Fruit fly (Drosophila melanogaster) whole organism: ENCODE data around the gene ATPsynB.

Experiments used
- CG8478 ChIP-seq: fragments of >200 bp; optimal IDR thresholded peaks from 2 replicates; lab custom pipeline; 2018; ENCODE audit warnings: inconsistent platforms
- Dll ChIP-seq: fragments of >200 bp; optimal IDR thresholded peaks from 2 replicates; lab custom pipeline; 2017
- EcR ChIP-seq, 2 experiments: fragments of >200 bp; optimal IDR thresholded peaks; 2 replicates each; lab custom pipeline; 2017; ENCODE audit warnings: missing biosample characterization in 2 of 2, missing genetic modification characterization in 2 of 2, missing genetic modification reagents in 2 of 2
- pan ChIP-seq: fragments of >200 bp; optimal IDR thresholded peaks from 2 replicates; lab custom pipeline; 2017
- psq ChIP-seq: fragments of >200 bp; optimal IDR thresholded peaks from 2 replicates; lab custom pipeline; 2017
- usp ChIP-seq: fragments of >200 bp; optimal IDR thresholded peaks from 2 replicates; lab custom pipeline; 2017; ENCODE audit warnings: missing biosample characterization, missing genetic modification characterization, mixed read lengths

Gene ATPsynB

DNA sequence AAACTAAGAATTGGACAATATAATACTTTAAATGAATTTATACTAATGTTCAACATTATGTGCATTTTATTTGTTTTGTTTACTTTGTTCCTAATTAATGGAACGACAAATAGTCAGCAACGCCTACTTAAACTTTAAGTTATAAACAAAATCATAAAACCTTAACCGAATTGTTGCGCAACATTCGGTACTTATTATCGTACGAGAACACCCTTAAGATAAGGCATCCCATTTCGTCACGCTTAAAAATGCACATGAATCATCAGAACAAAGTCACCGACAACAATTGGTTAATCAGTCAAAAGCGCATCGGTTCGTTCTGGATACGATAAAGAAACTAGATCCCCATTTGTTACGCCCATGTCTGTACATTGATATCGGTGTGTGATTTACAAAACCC is 36.6 kb downstream of the ATPsynB start:
- no peak for TF ChIP-seq psq (lab: Kevin White, UChicago)
- TF ChIP-seq EcR (GFP tag; optimal IDR thresholded peaks at IDR 0.05; lab: Kevin White, UChicago), result no peak
- TF ChIP-seq usp (GFP tag; lab: Kevin White, UChicago), result no peak
- TF ChIP-seq CG8478, result no peak
- TF ChIP-seq pan (lab: Kevin White, UChicago), result no peak
- TF ChIP-seq Dll, result no peak

DNA sequence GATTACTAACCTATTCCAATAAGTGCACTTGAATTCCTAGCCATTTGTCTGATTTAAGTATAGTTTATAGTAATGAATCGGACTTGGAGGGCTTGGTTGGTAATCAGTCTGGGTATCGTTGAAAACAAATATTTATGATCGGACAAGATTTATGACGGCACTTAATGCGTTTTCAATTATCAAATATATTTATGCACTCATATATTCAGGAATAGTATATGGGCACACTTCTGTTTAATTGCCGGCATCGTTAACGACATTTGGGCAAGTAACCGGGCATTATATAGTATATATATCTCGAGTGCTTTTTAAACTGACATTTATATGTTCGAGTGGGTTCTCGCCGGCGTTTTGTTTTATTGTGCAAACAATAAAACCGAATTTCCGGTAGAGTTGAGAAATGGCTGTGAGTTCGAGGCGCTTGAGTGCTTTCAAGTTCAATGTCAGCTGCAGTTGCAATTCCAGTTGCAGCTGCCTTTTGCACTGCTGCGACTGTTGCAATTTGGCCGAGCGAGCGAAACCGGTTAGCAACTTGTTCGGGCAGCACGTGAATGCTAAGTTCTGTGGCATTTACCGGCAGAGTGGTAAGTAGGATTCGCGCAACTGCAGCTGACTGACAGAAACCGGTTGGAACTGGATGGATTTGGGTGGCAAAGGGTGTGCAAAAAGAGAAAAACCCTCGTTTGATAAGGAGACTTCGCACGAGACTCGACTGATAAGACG is 38.0 kb downstream of the ATPsynB start:
- TF ChIP-seq usp (GFP tag; lab: Kevin White, UChicago), result no peak

DNA sequence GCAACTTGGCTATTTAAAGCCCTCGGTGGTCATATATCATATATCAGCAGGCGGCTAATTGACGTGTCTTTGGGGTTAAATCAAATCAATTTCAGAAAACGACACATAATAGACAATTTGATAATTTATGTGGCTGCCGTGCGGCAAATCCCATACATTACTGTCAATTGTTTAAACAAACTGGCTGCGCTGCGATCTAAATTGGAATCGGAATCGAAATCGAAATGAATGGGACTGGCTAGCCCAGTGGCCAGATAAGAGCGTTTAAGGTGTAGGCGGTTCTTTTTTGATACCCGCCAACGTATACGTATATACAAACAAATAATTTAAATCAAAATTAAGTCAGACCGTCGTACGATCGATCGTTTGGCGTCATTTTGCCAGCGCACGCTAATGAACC is 38.6 kb downstream of the ATPsynB start:
- TF ChIP-seq CG8478 (no peak), Dll (no peak), EcR (GFP tag; optimal IDR thresholded peaks at IDR 0.05; lab: Kevin White, UChicago) (no peak), pan (lab: Kevin White, UChicago) (no peak), psq (lab: Kevin White, UChicago) (no peak), usp (GFP tag; lab: Kevin White, UChicago) (no peak)

DNA sequence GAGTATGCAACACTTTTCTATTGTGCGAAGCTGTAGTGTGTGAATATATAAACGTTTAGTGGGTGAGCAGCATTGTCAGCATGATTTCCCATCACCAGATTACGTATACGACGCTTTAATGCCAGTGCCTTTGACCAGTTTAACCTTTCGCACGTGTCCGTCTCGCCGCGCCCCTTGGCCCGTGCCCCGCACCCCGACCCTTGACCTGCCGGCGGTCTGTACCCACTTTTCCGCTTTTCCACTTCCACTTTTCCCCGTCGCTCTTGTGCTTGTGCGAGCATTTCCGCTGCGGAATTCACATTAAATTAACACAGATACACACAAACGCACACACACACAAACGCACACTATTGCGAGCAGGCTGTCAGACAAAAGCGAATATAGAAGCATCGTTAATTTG is 45.9 kb downstream of the ATPsynB start:
- no peak for TF ChIP-seq usp (GFP tag; lab: Kevin White, UChicago)
- TF ChIP-seq psq (lab: Kevin White, UChicago), result no peak
- TF ChIP-seq pan (lab: Kevin White, UChicago), result no peak
- TF ChIP-seq EcR (GFP tag; optimal IDR thresholded peaks at IDR 0.05; lab: Kevin White, UChicago), result no peak
- no peak for TF ChIP-seq CG8478
- no peak for TF ChIP-seq Dll

- no peak for TF ChIP-seq EcR (GFP tag; optimal IDR thresholded peaks at IDR 0.05; lab: Kevin White, UChicago)
- TF ChIP-seq pan (lab: Kevin White, UChicago), result no peak
- TF ChIP-seq Dll, result no peak
- TF ChIP-seq CG8478, result no peak
- no peak for TF ChIP-seq usp (GFP tag; lab: Kevin White, UChicago)
- no peak for TF ChIP-seq psq (lab: Kevin White, UChicago)
Measured at dm6 chr3L:9776804-9777393, 47.1 kb downstream of the ATPsynB start.
